Fruit fly (Drosophila melanogaster) whole organism, embryonic: ENCODE data around the gene Ptp10D.

Experiments
- CG10654 ChIP-seq: fragments of 200-800 bp; sonication (Bioruptor generic); optimal IDR thresholded peaks from 2 replicates; lab custom pipeline; 2016; ENCODE audit warnings: missing biosample characterization, missing genetic modification characterization
- CG11504 ChIP-seq: fragments of 200-800 bp; sonication (Bioruptor generic); optimal IDR thresholded peaks from 3 replicates; lab custom pipeline; 2019; ENCODE audit warnings: missing biosample characterization, mild to moderate bottlenecking, missing genetic modification characterization, moderate library complexity
- CG12155 ChIP-seq: fragments of 200-800 bp; sonication (Bioruptor generic); optimal IDR thresholded peaks from 3 replicates; lab custom pipeline; 2016; ENCODE audit warnings: missing biosample characterization, missing genetic modification characterization
- CG12299 ChIP-seq: fragments of 200-800 bp; sonication (Bioruptor generic); optimal IDR thresholded peaks from 2 replicates; lab custom pipeline; 2018; ENCODE audit warnings: missing biosample characterization, mild to moderate bottlenecking, missing genetic modification characterization
- CG12659 ChIP-seq: fragments of 200-800 bp; sonication (Bioruptor generic); optimal IDR thresholded peaks from 3 replicates; lab custom pipeline; 2017; ENCODE audit warnings: mild to moderate bottlenecking, missing biosample characterization, missing genetic modification reagents, missing genetic modification characterization
- CG12769 ChIP-seq: fragments of 200-800 bp; sonication (Bioruptor generic); optimal IDR thresholded peaks from 2 replicates; lab custom pipeline; 2019; ENCODE audit warnings: missing biosample characterization, mild to moderate bottlenecking, missing genetic modification characterization, moderate library complexity
- CG13894 ChIP-seq: fragments of 200-800 bp; sonication (Bioruptor generic); optimal IDR thresholded peaks from 3 replicates; lab custom pipeline; 2018; ENCODE audit warnings: missing biosample characterization, mild to moderate bottlenecking, missing genetic modification characterization, moderate library complexity
- CG14014 ChIP-seq: fragments of 200-800 bp; sonication (Bioruptor generic); IDR thresholded peaks from 2 replicates; pipeline ENCODE4 v1.3.6; 2022; ENCODE audit warnings: missing biosample characterization, missing genetic modification characterization
- CG14441 ChIP-seq: fragments of 200-800 bp; sonication (Bioruptor generic); IDR thresholded peaks from 2 replicates; pipeline ENCODE4 v1.3.6; 2022; ENCODE audit warnings: missing biosample characterization, missing genetic modification characterization
- CG14710 ChIP-seq: fragments of 200-800 bp; sonication (Bioruptor generic); optimal IDR thresholded peaks from 3 replicates; lab custom pipeline; 2019; ENCODE audit warnings: missing biosample characterization, mild to moderate bottlenecking, missing genetic modification characterization, moderate library complexity
- CG15011 ChIP-seq: fragments of 200-800 bp; sonication (Bioruptor generic); optimal IDR thresholded peaks from 3 replicates; lab custom pipeline; 2018; ENCODE audit warnings: missing biosample characterization, mild to moderate bottlenecking, missing genetic modification characterization
- CG1603 ChIP-seq: fragments of 200-800 bp; sonication (Bioruptor generic); optimal IDR thresholded peaks from 2 replicates; lab custom pipeline; 2019; ENCODE audit warnings: missing biosample characterization, mild to moderate bottlenecking, missing genetic modification characterization, moderate library complexity
- CG16779 ChIP-seq: fragments of 200-800 bp; sonication (Bioruptor generic); IDR thresholded peaks from 2 replicates; pipeline ENCODE4 v1.3.6; 2022; ENCODE audit warnings: missing biosample characterization, missing genetic modification characterization
- CG16815 ChIP-seq: fragments of 200-800 bp; sonication (Bioruptor generic); optimal IDR thresholded peaks from 3 replicates; lab custom pipeline; 2017; ENCODE audit warnings: missing biosample characterization, mild to moderate bottlenecking, missing genetic modification characterization
- CG17612 ChIP-seq: fragments of 200-800 bp; sonication (Bioruptor generic); IDR thresholded peaks from 2 replicates; pipeline ENCODE4 v1.3.6; 2022; ENCODE audit warnings: missing biosample characterization, missing genetic modification characterization
- CG18262 ChIP-seq: fragments of 200-800 bp; optimal IDR thresholded peaks from 3 replicates; lab custom pipeline; 2019; ENCODE audit warnings: missing biosample characterization, mild to moderate bottlenecking, missing genetic modification characterization, moderate library complexity
- CG2712 ChIP-seq: fragments of 200-800 bp; optimal IDR thresholded peaks from 3 replicates; lab custom pipeline; 2019; ENCODE audit warnings: missing biosample characterization, mild to moderate bottlenecking, missing genetic modification characterization, moderate library complexity
- CG31388 ChIP-seq: fragments of 200-800 bp; sonication (Bioruptor generic); optimal IDR thresholded peaks from 2 replicates; lab custom pipeline; 2016; ENCODE audit warnings: missing biosample characterization, missing genetic modification characterization
- CG4820 ChIP-seq: fragments of 200-800 bp; sonication (Bioruptor generic); optimal IDR thresholded peaks from 3 replicates; lab custom pipeline; 2016; ENCODE audit warnings: missing biosample characterization, missing genetic modification characterization
- CG4854 ChIP-seq: fragments of 200-800 bp; sonication (Bioruptor generic); optimal IDR thresholded peaks from 2 replicates; lab custom pipeline; 2016; ENCODE audit warnings: missing biosample characterization, missing genetic modification characterization, inconsistent platforms
- CG7271 ChIP-seq: fragments of 200-800 bp; sonication (Bioruptor generic); optimal IDR thresholded peaks from 2 replicates; lab custom pipeline; 2018; ENCODE audit warnings: missing biosample characterization, mild to moderate bottlenecking, missing genetic modification characterization, moderate library complexity
- CG7556 ChIP-seq: fragments of 200-800 bp; sonication (Bioruptor generic); optimal IDR thresholded peaks from 2 replicates; lab custom pipeline; 2017; ENCODE audit warnings: missing biosample characterization, mild to moderate bottlenecking, missing genetic modification characterization
- CG7928 ChIP-seq: fragments of 200-800 bp; sonication (Bioruptor generic); optimal IDR thresholded peaks from 2 replicates; lab custom pipeline; 2017; ENCODE audit warnings: missing biosample characterization, mild to moderate bottlenecking, missing genetic modification characterization
- CG8924 ChIP-seq: fragments of 200-800 bp; optimal IDR thresholded peaks from 3 replicates; lab custom pipeline; 2019; ENCODE audit warnings: missing biosample characterization, mild to moderate bottlenecking, missing genetic modification characterization, moderate library complexity
- CG9876 ChIP-seq: fragments of 200-800 bp; sonication (Bioruptor generic); optimal IDR thresholded peaks from 2 replicates; lab custom pipeline; 2016; ENCODE audit warnings: missing biosample characterization, missing genetic modification characterization
- CG9932 ChIP-seq: fragments of 200-800 bp; sonication (Bioruptor generic); IDR thresholded peaks from 2 replicates; pipeline ENCODE4 v1.3.6; 2022; ENCODE audit warnings: missing biosample characterization, missing genetic modification characterization
- Dbx ChIP-seq: fragments of 200-800 bp; sonication (Bioruptor generic); IDR thresholded peaks from 3 replicates; pipeline ENCODE4 v1.3.6; 2022; ENCODE audit warnings: missing biosample characterization, missing genetic modification characterization
- Doc3 ChIP-seq: fragments of 200-800 bp; sonication (Bioruptor generic); IDR thresholded peaks from 3 replicates; pipeline ENCODE4 v1.3.6; 2022; ENCODE audit warnings: missing biosample characterization, missing genetic modification characterization; ENCODE audit not compliant: partially characterized antibody
- Hand ChIP-seq: fragments of 200-800 bp; sonication (Bioruptor generic); optimal IDR thresholded peaks from 2 replicates; lab custom pipeline; 2017; ENCODE audit warnings: mild to moderate bottlenecking, missing biosample characterization, missing genetic modification reagents, missing genetic modification characterization
- PHDP ChIP-seq: fragments of 200-800 bp; sonication (Bioruptor generic); optimal IDR thresholded peaks from 3 replicates; lab custom pipeline; 2018; ENCODE audit warnings: missing biosample characterization, mild to moderate bottlenecking, missing genetic modification characterization, moderate library complexity
- Pdp1 ChIP-seq, 2 experiments: fragments of 200-800 bp; sonication (Bioruptor generic); optimal IDR thresholded peaks; 3 replicates each; lab custom pipeline; 2016; ENCODE audit warnings: missing biosample characterization in 2 of 2, missing genetic modification characterization in 2 of 2, mild to moderate bottlenecking in 1 of 2, moderate library complexity in 1 of 2
- Poxn ChIP-seq: fragments of 200-800 bp; sonication (Bioruptor generic); IDR thresholded peaks from 2 replicates; pipeline ENCODE4 v1.3.6; 2022; ENCODE audit warnings: missing biosample characterization, missing genetic modification characterization
- Ravus ChIP-seq: fragments of 200-800 bp; sonication (Bioruptor generic); IDR thresholded peaks from 2 replicates; pipeline ENCODE4 v1.3.6; 2022; ENCODE audit warnings: missing biosample characterization, missing genetic modification characterization
- Sry-β ChIP-seq: fragments of 200-800 bp; sonication (Bioruptor generic); optimal IDR thresholded peaks from 2 replicates; lab custom pipeline; 2018; ENCODE audit warnings: missing biosample characterization, mild to moderate bottlenecking, missing genetic modification characterization, moderate library complexity
- Usf ChIP-seq: fragments of 200-800 bp; sonication (Bioruptor generic); optimal IDR thresholded peaks from 2 replicates; lab custom pipeline; 2017; ENCODE audit warnings: missing genotype, missing biosample characterization, missing genetic modification characterization
- Xbp1 ChIP-seq: fragments of 200-800 bp; sonication (Bioruptor generic); optimal IDR thresholded peaks from 3 replicates; lab custom pipeline; 2016; ENCODE audit warnings: missing biosample characterization, mild to moderate bottlenecking, missing genetic modification characterization
- disco-r ChIP-seq: fragments of 200-800 bp; sonication (Bioruptor generic); optimal IDR thresholded peaks from 2 replicates; lab custom pipeline; 2016; ENCODE audit warnings: missing biosample characterization, missing genetic modification characterization
- esg ChIP-seq: fragments of 200-800 bp; sonication (Bioruptor generic); conservative IDR thresholded peaks from 2 replicates; pipeline ENCODE4 v1.3.6; 2022; ENCODE audit warnings: missing biosample characterization, missing genetic modification characterization
- gsb ChIP-seq: fragments of 200-800 bp; sonication (Bioruptor generic); IDR thresholded peaks from 2 replicates; pipeline ENCODE4 v1.3.6; 2022; ENCODE audit warnings: missing biosample characterization, missing genetic modification characterization
- lab ChIP-seq: fragments of 200-800 bp; sonication (Bioruptor generic); optimal IDR thresholded peaks from 3 replicates; lab custom pipeline; 2017; ENCODE audit warnings: missing biosample characterization, missing genetic modification characterization, mild to moderate bottlenecking, moderate library complexity, missing genetic modification reagents
- lilli ChIP-seq: fragments of 200-800 bp; sonication (Bioruptor generic); optimal IDR thresholded peaks from 3 replicates; lab custom pipeline; 2016; ENCODE audit warnings: missing biosample characterization, missing genetic modification characterization
- lola ChIP-seq, 3 experiments: fragments of >200 bp in 2 of 3; fragments of 200-800 bp in 1 of 3; sonication (Bioruptor generic) in 1 of 3; optimal IDR thresholded peaks; 2 replicates each; lab custom pipeline; 2017 to 2019; ENCODE audit warnings: missing biosample characterization in 3 of 3, missing genetic modification characterization in 3 of 3, mild to moderate bottlenecking in 1 of 3, moderate library complexity in 1 of 3
- mam ChIP-seq: fragments of 200-800 bp; sonication (Bioruptor generic); optimal IDR thresholded peaks from 3 replicates; lab custom pipeline; 2016; ENCODE audit warnings: missing biosample characterization, missing genetic modification characterization
- nerfin-1 ChIP-seq: fragments of 200-800 bp; sonication (Bioruptor generic); optimal IDR thresholded peaks from 3 replicates; lab custom pipeline; 2019; ENCODE audit warnings: missing biosample characterization, mild to moderate bottlenecking, missing genetic modification characterization, moderate library complexity
- nom ChIP-seq: fragments of 200-800 bp; sonication (Bioruptor generic); optimal IDR thresholded peaks from 2 replicates; lab custom pipeline; 2017; ENCODE audit warnings: missing biosample characterization, missing genetic modification characterization, mild to moderate bottlenecking, moderate library complexity, missing genetic modification reagents
- phol ChIP-seq: fragments of 200-800 bp; sonication (Bioruptor generic); optimal IDR thresholded peaks from 3 replicates; lab custom pipeline; 2018; ENCODE audit warnings: missing biosample characterization, mild to moderate bottlenecking, missing genetic modification characterization, moderate library complexity
- salm ChIP-seq: fragments of 200-800 bp; sonication (Bioruptor generic); optimal IDR thresholded peaks from 2 replicates; lab custom pipeline; 2018; ENCODE audit warnings: missing biosample characterization, mild to moderate bottlenecking, missing genetic modification characterization
- sim ChIP-seq: fragments of 200-800 bp; sonication (Bioruptor generic); IDR thresholded peaks from 2 replicates; pipeline ENCODE4 v1.3.6; 2022; ENCODE audit warnings: missing biosample characterization, missing genetic modification characterization
- tx ChIP-seq: fragments of 200-800 bp; sonication (Bioruptor generic); optimal IDR thresholded peaks from 2 replicates; lab custom pipeline; 2016; ENCODE audit warnings: missing biosample characterization, missing genetic modification characterization
- vvl ChIP-seq: fragments of 200-800 bp; sonication (Bioruptor generic); IDR thresholded peaks from 2 replicates; pipeline ENCODE4 v1.3.6; 2022; ENCODE audit warnings: missing biosample characterization, missing genetic modification characterization

The Ptp10D gene

dm6 chrX:11657140-11657539 lies 35.3 kb downstream of the Ptp10D start (continued):
- peak; percentile 75 for TF ChIP-seq CG11504 (tag; lab: Kevin White, UChicago)
- TF ChIP-seq CG16779, result no peak
- TF ChIP-seq Usf, result no peak
- TF ChIP-seq CG8924, result peak; percentile 68
- TF ChIP-seq CG2712 (tag; lab: Kevin White, UChicago), result peak; percentile 65
- peak in 1 of 3 experiments; percentile 51 for TF ChIP-seq lola (GFP tag; optimal IDR thresholded peaks at IDR 0.05; lab: Kevin White, UChicago)
- TF ChIP-seq CG12299, result peak; percentile 56
- no peak for TF ChIP-seq Sry-β (GFP tag; lab: Kevin White, UChicago)
- peak; percentile 28 for TF ChIP-seq tx
- peak; percentile 36 for TF ChIP-seq disco-r (GFP tag; lab: Kevin White, UChicago)
- no peak for TF ChIP-seq Poxn (GFP tag; lab: Robert Waterston, UW)
- TF ChIP-seq lilli (GFP tag; lab: Kevin White, UChicago), result peak; percentile 64
- no peak for TF ChIP-seq CG7271 (tag; lab: Kevin White, UChicago)
- TF ChIP-seq Pdp1 (GFP tag; optimal IDR thresholded peaks at IDR 0.05; lab: Kevin White, UChicago), result peak; percentile 42
- TF ChIP-seq CG15011 (GFP tag; lab: Kevin White, UChicago), result peak; percentile 14
- peak; percentile 51 for TF ChIP-seq CG14014 (GFP tag; lab: Robert Waterston, UW)
- TF ChIP-seq CG12155 (GFP tag; lab: Kevin White, UChicago), result peak; percentile 36
- peak; percentile 64 for TF ChIP-seq CG18262 (tag; lab: Kevin White, UChicago)
- no peak for TF ChIP-seq salm (tag; lab: Kevin White, UChicago)
- TF ChIP-seq CG7556 (GFP tag; lab: Kevin White, UChicago), result peak; percentile 76
- peak; percentile 52 for TF ChIP-seq CG12769 (tag; lab: Kevin White, UChicago)
- TF ChIP-seq lab (GFP tag; lab: Kevin White, UChicago), result peak; percentile 72
- TF ChIP-seq mam (GFP tag; lab: Kevin White, UChicago), result peak; percentile 22
- TF ChIP-seq nerfin-1 (tag; lab: Kevin White, UChicago), result peak; percentile 26
- peak; percentile 5 for TF ChIP-seq CG4854
- no peak for TF ChIP-seq nom
- TF ChIP-seq CG1603, result peak; percentile 24
- no peak for TF ChIP-seq sim
- TF ChIP-seq CG4820 (GFP tag; lab: Kevin White, UChicago), result peak; percentile 23
- no peak for TF ChIP-seq Ravus
- TF ChIP-seq CG7928 (GFP tag; lab: Kevin White, UChicago), result no peak
- TF ChIP-seq Dbx, result peak; percentile 39; the same call in 1 of the 3 replicates
- TF ChIP-seq vvl (GFP tag; lab: Robert Waterston, UW), result peak; percentile 67
- TF ChIP-seq PHDP (tag; lab: Kevin White, UChicago), result peak; percentile 72
- peak; percentile 63 for TF ChIP-seq CG13894 (tag; lab: Kevin White, UChicago)
- TF ChIP-seq esg, result peak; percentile 40
- TF ChIP-seq CG16815 (GFP tag; lab: Kevin White, UChicago), result peak; percentile 21
- TF ChIP-seq CG14441 (GFP tag; lab: Robert Waterston, UW), result no peak
- TF ChIP-seq gsb (GFP tag; lab: Robert Waterston, UW), result peak; percentile 25; the same call in 1 of the 2 replicates
- TF ChIP-seq CG31388 (GFP tag; lab: Kevin White, UChicago), result no peak
- TF ChIP-seq Xbp1 (GFP tag; lab: Kevin White, UChicago), result peak; percentile 62
- peak; percentile 66 for TF ChIP-seq phol
- peak; percentile 44 for TF ChIP-seq CG10654 (GFP tag; lab: Kevin White, UChicago)
- peak; percentile 49; the same call in 1 of the 2 replicates for TF ChIP-seq CG9932
- no peak for TF ChIP-seq CG17612 (GFP tag; lab: Robert Waterston, UW)
- TF ChIP-seq Hand (GFP tag; lab: Kevin White, UChicago), result peak; percentile 59
- peak; percentile 43 for TF ChIP-seq CG14710 (tag; lab: Kevin White, UChicago)
- TF ChIP-seq CG9876 (GFP tag; lab: Kevin White, UChicago), result peak; percentile 1
- TF ChIP-seq CG12659 (GFP tag; lab: Kevin White, UChicago), result peak; percentile 40
- no peak for TF ChIP-seq Doc3 (GFP tag; lab: Robert Waterston, UW)
